Worm (Caenorhabditis elegans): ENCODE data around the gene odr-10.

odr-10 gene

ce11 chrX:6894104-6894503 lies 28.4 kb upstream of the odr-10 start:
- TF ChIP-seq nhr-129 (tag; optimal IDR thresholded peaks at IDR 0.05) (peak; percentile 17), ceh-82 (tag; optimal IDR thresholded peaks at IDR 0.05) (no peak), lin-39 (tag; optimal IDR thresholded peaks at IDR 0.05) (peak; percentile 6), mab-5 (tag; optimal IDR thresholded peaks at IDR 0.05) (peak; percentile 55), Y55F3AM.14 (GFP tag; optimal IDR thresholded peaks at IDR 0.05) (no peak), aly-2 (tag; optimal IDR thresholded peaks at IDR 0.05) (no peak), F13H6.1 (tag; optimal IDR thresholded peaks at IDR 0.05) (peak; percentile 39), dmd-4 (tag; optimal IDR thresholded peaks at IDR 0.05) (no peak), unc-55 (GFP tag; optimal IDR thresholded peaks at IDR 0.05) (no peak), elt-1 (tag; optimal IDR thresholded peaks at IDR 0.05) (no peak), zag-1 (tag; optimal IDR thresholded peaks at IDR 0.05) (no peak), sem-4 (tag; optimal IDR thresholded peaks at IDR 0.05) (peak; percentile 36), unc-39 (tag; optimal IDR thresholded peaks at IDR 0.05) (no peak), blmp-1 (tag; optimal IDR thresholded peaks at IDR 0.05; ENCODE audit: insufficient read depth) (no peak), nhr-10 (tag; optimal IDR thresholded peaks at IDR 0.05) (no peak), ztf-11 (tag; optimal IDR thresholded peaks at IDR 0.05) (no peak), lsy-2 (tag; optimal IDR thresholded peaks at IDR 0.05) (peak in 1 of 2 experiments; percentile 68), ama-1 (optimal IDR thresholded peaks at IDR 0.05) (no peak), alr-1 (tag; optimal IDR thresholded peaks at IDR 0.05) (no peak), nhr-23 (tag; optimal IDR thresholded peaks at IDR 0.05) (no peak)

DNA sequence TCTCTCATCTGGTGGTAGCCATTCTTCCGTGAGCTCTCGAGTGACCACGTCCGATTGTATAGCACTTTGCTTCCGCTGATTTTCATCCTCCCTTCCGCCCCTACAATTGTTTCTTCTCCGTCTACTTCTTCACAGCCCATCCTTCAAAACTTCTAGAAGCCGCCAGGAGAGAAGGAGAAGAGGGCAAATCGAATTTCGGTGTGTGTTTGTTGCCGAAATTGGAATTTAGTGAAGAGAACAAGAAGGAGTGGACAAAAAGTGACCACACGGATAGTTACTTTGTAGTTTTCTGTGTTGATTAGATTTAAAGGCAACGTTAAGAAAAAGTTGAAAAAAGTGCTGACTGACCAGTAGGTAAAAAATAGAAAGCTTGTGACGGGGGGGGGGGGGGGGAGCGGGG lies 27.3 kb upstream of the odr-10 start:
- TF ChIP-seq ceh-16 (tag; optimal IDR thresholded peaks at IDR 0.05), result no peak
- no peak for TF ChIP-seq nhr-77 (tag; optimal IDR thresholded peaks at IDR 0.05)
- TF ChIP-seq sem-4 (tag; optimal IDR thresholded peaks at IDR 0.05), result no peak
- TF ChIP-seq F13H6.1 (tag; optimal IDR thresholded peaks at IDR 0.05), result peak; percentile 14

DNA sequence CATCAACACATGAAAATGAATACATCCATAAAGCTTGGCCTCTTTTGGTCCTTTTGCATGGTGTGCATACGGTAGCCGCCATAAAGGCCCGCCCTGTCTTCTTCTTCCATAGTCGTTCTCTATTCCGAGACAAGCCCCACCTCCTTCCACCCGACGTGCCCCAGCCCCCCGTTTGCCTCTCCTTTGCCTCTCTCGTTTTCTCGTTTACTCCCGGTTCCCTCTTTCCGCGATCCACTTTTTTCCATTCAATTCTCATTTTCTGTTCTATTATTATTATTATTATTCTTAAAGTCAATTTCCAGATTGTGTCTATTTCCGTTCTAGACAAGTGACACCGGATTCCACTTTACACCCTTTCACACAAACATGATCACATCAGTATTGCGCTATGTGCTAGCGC lies 23.6 kb upstream of the odr-10 start, which contains the start of gene unc-6:
TSS of gene unc-6 (plus strand) at position 301 of the 400 bp plus-strand sequence.
- TF ChIP-seq gmeb-1 (tag; optimal IDR thresholded peaks at IDR 0.05) (no peak), alr-1 (tag; optimal IDR thresholded peaks at IDR 0.05) (no peak), snpc-4 (tag; optimal IDR thresholded peaks at IDR 0.05) (no peak), lin-39 (tag; optimal IDR thresholded peaks at IDR 0.05) (no peak), egl-27 (tag; optimal IDR thresholded peaks at IDR 0.05) (no peak), Y55F3AM.14 (GFP tag; optimal IDR thresholded peaks at IDR 0.05) (no peak), ztf-4 (tag; optimal IDR thresholded peaks at IDR 0.05) (no peak), F13H6.1 (tag; optimal IDR thresholded peaks at IDR 0.05) (no peak)

- TF ChIP-seq lsy-2 (tag; optimal IDR thresholded peaks at IDR 0.05) (no peak), nhr-25 (tag; optimal IDR thresholded peaks at IDR 0.05) (no peak), fos-1 (tag; optimal IDR thresholded peaks at IDR 0.05) (no peak), elt-1 (tag; optimal IDR thresholded peaks at IDR 0.05) (no peak), egl-27 (tag; optimal IDR thresholded peaks at IDR 0.05) (no peak), zag-1 (tag; optimal IDR thresholded peaks at IDR 0.05) (no peak), unc-55 (GFP tag; optimal IDR thresholded peaks at IDR 0.05) (no peak), dmd-4 (tag; optimal IDR thresholded peaks at IDR 0.05) (no peak)
Observed at ce11 chrX:6888208-6888607, 22.5 kb upstream of the odr-10 start.

DNA sequence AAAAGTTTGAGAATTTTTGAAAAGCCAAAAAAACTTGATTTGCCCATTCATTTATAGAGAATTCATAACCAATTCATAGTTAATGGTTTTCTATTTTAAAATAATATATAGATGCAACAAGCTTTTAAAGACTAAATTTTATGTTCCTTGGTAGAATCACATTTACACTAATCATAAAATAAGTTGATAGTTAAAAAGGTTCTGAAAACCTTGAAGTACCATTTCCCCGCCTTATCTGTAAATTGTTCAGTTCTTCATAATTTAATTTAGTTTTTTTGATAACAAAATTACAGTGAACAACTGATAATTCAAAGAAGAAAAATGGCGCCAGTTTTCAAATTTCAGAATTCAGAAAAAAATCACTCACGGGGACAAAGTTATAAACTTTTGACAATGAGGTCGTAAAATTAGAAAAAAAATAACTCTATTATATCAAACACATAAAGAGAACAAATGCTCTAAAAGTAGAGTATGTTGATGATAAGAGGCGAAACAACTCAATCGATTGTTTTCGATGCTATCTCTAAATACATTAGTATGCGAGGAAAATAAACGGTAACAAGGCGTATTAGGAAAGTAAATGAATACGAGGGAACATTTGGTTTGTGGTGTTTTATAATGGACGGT lies 19.6 kb upstream of the odr-10 start, which contains the start of gene F41C6.7:
TSS of gene F41C6.7 (minus strand) at position 51 of the 627 bp plus-strand sequence.
- TF ChIP-seq ceh-16 (tag; optimal IDR thresholded peaks at IDR 0.05) (no peak), fos-1 (tag; optimal IDR thresholded peaks at IDR 0.05) (peak; percentile 23)

DNA sequence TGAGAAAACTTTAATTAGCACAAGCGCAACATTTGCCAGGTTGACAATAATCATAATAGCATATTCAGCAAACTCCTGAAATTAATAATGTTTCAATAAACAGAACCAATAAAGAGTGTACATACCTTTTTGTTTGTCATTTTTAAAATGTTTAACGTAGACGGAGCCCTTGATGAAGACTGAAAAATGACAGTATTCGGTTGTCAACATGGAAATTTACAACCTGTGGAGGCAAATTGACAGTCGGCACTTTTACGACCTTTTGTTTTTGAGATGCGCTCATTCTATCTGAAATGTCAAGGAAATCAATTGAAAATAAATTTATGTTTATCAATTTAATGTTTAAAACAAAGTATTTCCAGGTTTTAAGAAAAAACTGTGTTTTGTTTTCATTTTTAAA lies 18.7 kb upstream of the odr-10 start:
- no peak for TF ChIP-seq F13H6.1 (tag; optimal IDR thresholded peaks at IDR 0.05)
- no peak for TF ChIP-seq ZK546.5 (tag; optimal IDR thresholded peaks at IDR 0.05)
- TF ChIP-seq aly-2 (tag; optimal IDR thresholded peaks at IDR 0.05), result no peak
- TF ChIP-seq nhr-77 (tag; optimal IDR thresholded peaks at IDR 0.05), result no peak
- TF ChIP-seq elt-3 (tag; optimal IDR thresholded peaks at IDR 0.05), result no peak
- TF ChIP-seq nhr-129 (tag; optimal IDR thresholded peaks at IDR 0.05), result no peak
- no peak for TF ChIP-seq ceh-82 (tag; optimal IDR thresholded peaks at IDR 0.05)
- TF ChIP-seq ceh-16 (tag; optimal IDR thresholded peaks at IDR 0.05), result no peak
